Fruit fly (Drosophila melanogaster): Measurements from ENCODE around the gene ACXD.

Gene ACXD

DNA sequence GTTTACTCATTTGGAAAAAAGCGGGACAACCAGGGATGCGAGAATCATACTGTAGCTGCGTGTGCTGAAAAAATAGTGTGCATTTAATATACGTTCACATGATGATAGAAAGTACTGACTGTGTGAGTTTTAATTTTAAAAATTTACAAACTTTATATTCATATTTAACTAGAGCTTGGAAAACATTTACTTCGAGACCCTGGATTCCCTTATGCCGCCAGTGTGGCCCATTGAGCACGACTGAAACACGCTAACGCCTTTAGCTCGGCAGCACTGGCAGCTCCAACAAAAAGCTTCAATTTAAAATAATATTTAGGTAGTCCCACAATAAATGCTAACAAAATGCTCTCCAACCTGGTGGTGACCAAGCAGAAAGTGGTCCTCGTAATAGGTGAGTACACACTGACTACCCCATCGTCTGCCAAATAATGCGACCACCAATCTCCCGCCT, 20.0 kb downstream of the ACXD start, which contains the start of the genes CG1275 and Elp5 (continued):
- TF ChIP-seq CG11695 (GFP tag; IDR thresholded peaks at IDR 0.05) (peak; percentile 99), sima (GFP tag; optimal IDR thresholded peaks at IDR 0.05) (peak; percentile 96), CG16813 (GFP tag; IDR thresholded peaks at IDR 0.05; ENCODE audit: partially characterized antibody) (no peak), Chrac-16 (GFP tag; optimal IDR thresholded peaks at IDR 0.05) (peak; percentile 98), Atf6 (GFP tag; IDR thresholded peaks at IDR 0.05) (peak; percentile 99), hbn (GFP tag; IDR thresholded peaks at IDR 0.05; ENCODE audit: partially characterized antibody) (0 out of 2 replicates have a peak, but pooled peaks have one; percentile 18), CG30403 (GFP tag; optimal IDR thresholded peaks at IDR 0.05) (peak; percentile 99), CG11723 (GFP tag; optimal IDR thresholded peaks at IDR 0.05) (peak; percentile 96), eyg (GFP tag; optimal IDR thresholded peaks at IDR 0.05) (peak; percentile 94), nom (GFP tag; optimal IDR thresholded peaks at IDR 0.05) (peak; percentile 93), CkIIα-i1 (GFP tag; IDR thresholded peaks at IDR 0.05) (peak; percentile 97), gsb (GFP tag; IDR thresholded peaks at IDR 0.05) (peak; percentile 99), Nf-YB (GFP tag; optimal IDR thresholded peaks at IDR 0.05) (peak; percentile 87), sim (GFP tag; IDR thresholded peaks at IDR 0.05) (peak; percentile 99), CG2199 (GFP tag; IDR thresholded peaks at IDR 0.05) (peak; percentile 100), Sry-δ (GFP tag; optimal IDR thresholded peaks at IDR 0.05) (peak; percentile 65), CG15073 (GFP tag; optimal IDR thresholded peaks at IDR 0.05) (peak; percentile 84), mam (GFP tag; optimal IDR thresholded peaks at IDR 0.05) (peak; percentile 97), jing (GFP tag; optimal IDR thresholded peaks at IDR 0.05) (peak; percentile 96), CG2116 (GFP tag; optimal IDR thresholded peaks at IDR 0.05) (peak; percentile 85), Med (GFP tag) (peak; percentile 100), ATbp (GFP tag; optimal IDR thresholded peaks at IDR 0.05) (peak; percentile 97), CG9215 (GFP tag; IDR thresholded peaks at IDR 0.05) (peak; percentile 98), fd3F (GFP tag; optimal IDR thresholded peaks at IDR 0.05) (peak; percentile 98), peb (GFP tag; IDR thresholded peaks at IDR 0.05) (peak; percentile 99), Pdp1 (GFP tag; optimal IDR thresholded peaks at IDR 0.05) (peak; percentile 98), tll (GFP tag; optimal IDR thresholded peaks at IDR 0.05) (peak in 1 of 2 experiments; percentile 31), CG1603 (tag; optimal IDR thresholded peaks at IDR 0.05) (peak; percentile 98)

DNA sequence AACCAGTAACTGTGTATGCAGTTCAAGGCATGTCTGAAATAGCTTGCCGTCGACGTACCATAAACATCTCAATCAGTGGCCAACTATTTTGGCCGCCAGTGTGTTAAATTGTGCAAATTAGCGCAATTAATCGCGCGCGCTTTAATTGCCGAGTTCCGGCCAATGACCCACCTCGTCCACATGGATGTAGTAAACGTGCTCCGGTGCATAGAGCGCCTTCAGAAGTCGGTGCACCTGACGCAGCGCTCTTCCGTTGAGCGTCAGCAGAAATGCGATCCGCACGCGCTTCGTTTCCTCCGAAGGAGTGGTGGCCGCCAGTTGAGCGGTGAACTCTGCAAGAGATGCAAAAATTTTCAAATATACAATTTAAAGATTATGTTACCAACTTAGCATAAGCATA, 23.9 kb downstream of the ACXD start:
- TF ChIP-seq CG3726 (GFP tag; IDR thresholded peaks at IDR 0.05), result 0 out of 3 replicates have a peak, but pooled peaks have one; percentile 15
- TF ChIP-seq Opbp (GFP tag; IDR thresholded peaks at IDR 0.05; ENCODE audit: partially characterized antibody), result 0 out of 3 replicates have a peak, but pooled peaks have one; percentile 20
- no peak for TF ChIP-seq cwo (GFP tag; optimal IDR thresholded peaks at IDR 0.05)

DNA sequence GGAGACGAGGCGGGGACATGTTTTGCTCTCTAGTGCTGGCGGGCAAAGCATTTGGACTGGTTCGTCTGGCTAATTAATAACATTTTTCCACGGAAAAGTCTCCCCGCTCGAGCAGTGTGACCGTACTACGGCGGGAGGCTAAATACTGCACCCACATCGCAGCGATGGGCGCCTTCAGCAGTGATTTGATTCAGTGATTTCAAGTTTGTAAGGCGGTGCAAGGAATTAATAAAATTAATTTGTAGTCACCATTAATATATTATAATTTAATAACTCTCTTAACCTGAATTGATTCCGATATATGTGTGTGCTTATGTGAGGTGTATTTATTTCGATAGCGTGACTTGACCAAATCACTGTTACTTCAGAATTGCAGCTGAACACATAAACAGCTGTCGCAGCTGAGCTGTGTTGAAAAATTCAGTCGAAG, 25.1 kb downstream of the ACXD start, which contains the start of the genes oxt and CG13807:
Gene oxt, minus strand, starts transcription at position 150 of the 430 bp plus-strand sequence.
Gene CG13807, plus strand, starts transcription at position 405 of the 430 bp plus-strand sequence.
- no peak for TF ChIP-seq fru (optimal IDR thresholded peaks at IDR 0.05)
- TF ChIP-seq unc-4 (GFP tag; IDR thresholded peaks at IDR 0.05; ENCODE audit: partially characterized antibody), result peak; percentile 36; the same call in 1 of the 2 replicates
- peak; percentile 84 for TF ChIP-seq CG11093 (GFP tag; IDR thresholded peaks at IDR 0.05)
- no peak for TF ChIP-seq CG16813 (GFP tag; IDR thresholded peaks at IDR 0.05; ENCODE audit: partially characterized antibody)
- TF ChIP-seq CG1024 (GFP tag; IDR thresholded peaks at IDR 0.05), result peak; percentile 83
- no peak for TF ChIP-seq yki (optimal IDR thresholded peaks at IDR 0.05)
- peak; percentile 42; the same call in 1 of the 2 replicates for TF ChIP-seq Lim3 (GFP tag; IDR thresholded peaks at IDR 0.05)
- TF ChIP-seq CG15696 (tag; optimal IDR thresholded peaks at IDR 0.05), result peak; percentile 81
- no peak for TF ChIP-seq eyg (GFP tag; optimal IDR thresholded peaks at IDR 0.05)
- TF ChIP-seq sr (GFP tag; IDR thresholded peaks at IDR 0.05), result peak; percentile 44; the same call in 1 of the 3 replicates
- TF ChIP-seq CG12219 (GFP tag; optimal IDR thresholded peaks at IDR 0.05), result peak; percentile 75
- peak; percentile 80 for TF ChIP-seq Lhr (GFP tag; optimal IDR thresholded peaks at IDR 0.05)
- peak; percentile 68 for TF ChIP-seq tup (GFP tag; optimal IDR thresholded peaks at IDR 0.05)
- 0 out of 2 replicates have a peak, but pooled peaks have one; percentile 19 for TF ChIP-seq Dip2 (GFP tag; IDR thresholded peaks at IDR 0.05)
- TF ChIP-seq zf30C (GFP tag; optimal IDR thresholded peaks at IDR 0.05), result no peak
- TF ChIP-seq Six4 (GFP tag; optimal IDR thresholded peaks at IDR 0.05), result peak; percentile 81
- peak; percentile 70 for TF ChIP-seq CG17612 (GFP tag; IDR thresholded peaks at IDR 0.05)
- peak; percentile 91 for TF ChIP-seq ranshi (GFP tag; IDR thresholded peaks at IDR 0.05)
- TF ChIP-seq CG12769 (tag; optimal IDR thresholded peaks at IDR 0.05), result peak; percentile 89
- peak; percentile 75 for TF ChIP-seq Oaz (GFP tag; IDR thresholded peaks at IDR 0.05)
